Worm (Caenorhabditis elegans) whole organism, L4/young adult: ENCODE results near the gene Y68A4A.10.

Experiments used
- W03F9.2 ChIP-seq: fragments of 150-350 bp; optimal IDR thresholded peaks from 2 replicates; lab custom pipeline; 2014; ENCODE audit warnings: missing biosample characterization, missing genetic modification characterization
- dao-5 ChIP-seq: sonication (generic microtip); optimal IDR thresholded peaks from 2 replicates; lab custom pipeline; 2016; ENCODE audit warnings: missing genotype, missing genetic modification characterization, moderate library complexity, missing compliant biosample characterization
- him-1 ChIP-seq: sonication (generic microtip); optimal IDR thresholded peaks from 2 replicates; lab custom pipeline; 2016; ENCODE audit warnings: missing genotype, missing genetic modification reagents, missing genetic modification characterization, missing compliant biosample characterization

- TF ChIP-seq him-1 (tag; lab: Kevin White, UChicago): no peak
- TF ChIP-seq dao-5: no peak
- no peak for TF ChIP-seq W03F9.2 (tag; lab: Kevin White, UChicago)
These were observed 21.4 kb downstream of the Y68A4A.10 start, which contains the start of gene srh-252 for ce11 chrV:17223305-17223704.
